Fruit fly (Drosophila melanogaster) S2 (cell line): ENCODE measurements around the gene CG17198.

Source experiments
- CG8478 ChIP-seq: fragments of >200 bp; optimal IDR thresholded peaks from 2 replicates; lab custom pipeline; 2018
- CTCF ChIP-seq, 2 experiments: fragments of >200 bp; optimal IDR thresholded peaks; 2 replicates each; lab custom pipeline; 2018

CG17198 gene

DNA sequence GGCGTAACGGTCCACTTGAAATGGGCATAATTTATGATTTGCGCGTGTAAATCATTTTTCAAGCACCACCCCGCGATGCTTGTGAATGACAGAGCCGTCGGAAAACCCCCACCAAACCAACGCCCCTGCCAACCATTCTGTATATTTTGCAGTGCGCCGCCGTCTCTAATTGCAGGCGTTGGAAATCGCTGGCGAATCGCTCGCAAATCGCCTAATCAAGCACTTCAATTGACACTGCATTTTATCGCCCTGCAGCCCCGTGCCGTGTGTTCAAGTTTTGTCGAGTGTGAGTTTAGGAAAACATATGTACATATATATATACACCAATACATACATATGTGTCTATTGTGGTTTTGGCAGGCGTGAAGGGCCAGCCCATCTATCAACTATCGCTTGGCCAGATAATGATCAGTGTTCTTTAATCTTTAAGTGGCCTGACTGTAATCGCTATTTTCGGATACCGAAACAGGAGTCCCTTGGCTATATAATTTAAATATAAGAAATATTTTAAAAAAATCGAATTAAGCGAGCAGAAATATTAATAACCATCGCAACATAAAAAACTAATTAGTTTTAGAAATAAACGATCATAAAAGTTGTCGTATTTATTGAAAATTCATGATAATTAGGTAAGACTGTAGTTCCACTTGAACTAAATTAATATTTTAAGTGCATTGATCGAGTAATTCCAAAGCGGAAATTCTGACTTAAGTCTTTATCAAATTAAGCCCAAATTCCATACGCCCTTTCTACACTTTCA is 13.0 kb downstream of the CG17198 start:
- TF ChIP-seq CTCF (optimal IDR thresholded peaks at IDR 0.05; lab: Kevin White, UChicago), result no peak
- no peak for TF ChIP-seq CG8478 (lab: Kevin White, UChicago)

DNA sequence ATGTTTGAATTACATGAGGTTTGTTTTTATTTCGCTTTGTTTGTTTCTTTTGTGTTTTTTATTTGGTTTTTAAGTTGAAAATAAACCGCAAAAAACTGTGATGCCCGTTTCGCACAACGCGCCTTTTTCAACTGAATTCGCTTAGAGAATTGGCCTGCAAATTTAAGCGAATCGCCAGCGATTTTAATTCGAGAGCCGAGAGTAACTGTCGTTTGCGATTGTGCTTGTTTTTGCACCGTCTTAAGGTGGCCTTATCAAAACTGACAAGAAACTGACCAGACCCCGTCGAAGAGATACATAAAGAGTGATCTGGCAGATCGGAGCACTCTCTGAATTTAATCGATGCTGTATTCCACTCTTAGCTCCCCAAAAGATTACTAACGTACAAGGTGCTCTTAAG is 15.0 kb downstream of the CG17198 start:
- no peak for TF ChIP-seq CG8478 (lab: Kevin White, UChicago)
- no peak for TF ChIP-seq CTCF (optimal IDR thresholded peaks at IDR 0.05; lab: Kevin White, UChicago)

DNA sequence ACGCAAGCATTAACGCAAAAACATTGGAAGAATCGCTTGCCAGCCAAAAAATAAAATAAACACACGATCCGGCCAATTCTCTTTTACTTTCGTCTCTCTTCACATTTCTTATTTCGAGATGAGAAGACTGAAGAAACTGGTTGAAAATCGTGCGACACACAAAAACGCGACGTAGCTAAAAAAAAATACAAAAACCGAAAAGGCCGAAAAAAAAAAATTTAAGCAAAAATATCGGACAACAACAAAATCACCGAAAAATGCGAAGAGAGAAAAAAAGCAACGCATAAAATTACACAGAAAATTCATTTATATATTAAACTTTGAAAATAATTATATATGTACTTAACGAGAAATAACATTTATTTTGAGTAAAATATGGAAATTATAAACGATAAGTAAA is 15.7 kb downstream of the CG17198 start:
- TF ChIP-seq CTCF (optimal IDR thresholded peaks at IDR 0.05; lab: Kevin White, UChicago), result no peak
- TF ChIP-seq CG8478 (lab: Kevin White, UChicago), result no peak

DNA sequence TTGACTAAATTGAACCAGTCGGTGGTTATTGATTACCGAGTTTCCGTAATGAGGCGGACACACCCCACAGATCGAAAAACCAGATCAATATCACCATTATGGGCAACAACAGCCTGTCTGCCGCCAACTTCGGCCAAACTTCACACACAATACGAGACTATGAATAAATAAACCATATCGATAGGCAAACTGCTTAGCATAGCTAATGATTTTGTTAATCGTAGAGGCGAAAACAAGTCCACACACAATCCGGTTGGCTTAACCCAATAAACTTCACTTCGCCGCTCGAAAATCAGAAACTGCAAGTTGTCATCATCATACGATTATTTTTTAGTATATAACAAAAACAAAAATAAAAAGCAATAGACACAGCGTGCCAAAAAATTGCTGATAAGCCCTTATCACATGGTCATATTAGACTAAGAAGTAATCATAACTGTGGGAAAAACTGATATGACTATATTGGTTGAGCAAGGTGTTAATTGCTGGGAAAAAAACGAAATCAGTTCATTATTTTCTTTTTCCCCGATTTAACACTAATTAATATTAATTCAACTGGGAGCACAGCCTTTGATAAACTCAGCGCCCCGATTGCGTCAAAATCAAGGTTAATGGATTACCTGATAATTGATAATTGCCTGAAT is 19.2 kb downstream of the CG17198 start:
- no peak for TF ChIP-seq CG8478 (lab: Kevin White, UChicago)

DNA sequence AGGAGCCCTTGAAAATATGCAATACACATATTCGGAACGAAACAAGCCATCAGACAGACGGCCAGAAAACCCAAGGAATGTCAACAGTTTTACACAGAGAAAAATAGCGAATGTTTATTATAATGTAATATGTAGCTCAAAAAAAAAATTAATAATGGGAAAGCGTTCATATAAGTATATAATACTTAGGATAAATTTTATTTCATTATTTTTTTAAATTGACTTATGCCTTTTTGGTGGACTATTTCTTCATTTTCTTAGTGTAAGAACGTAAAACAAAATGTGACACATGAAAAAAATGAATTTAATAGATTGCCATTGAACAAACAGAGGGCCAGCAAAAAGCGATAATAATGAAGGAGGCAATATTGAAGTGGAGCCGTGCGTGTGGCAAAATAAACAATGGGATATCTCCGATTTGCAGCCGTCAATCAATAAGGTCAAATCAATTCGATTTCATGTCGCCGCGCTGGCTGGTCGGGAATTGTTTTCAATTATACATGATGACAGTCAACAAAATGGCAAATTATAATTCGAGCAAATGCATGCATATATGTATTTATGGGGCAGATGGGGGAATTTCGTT is 20.2 kb downstream of the CG17198 start:
- TF ChIP-seq CTCF (optimal IDR thresholded peaks at IDR 0.05; lab: Kevin White, UChicago) (no peak), CG8478 (lab: Kevin White, UChicago) (no peak)

DNA sequence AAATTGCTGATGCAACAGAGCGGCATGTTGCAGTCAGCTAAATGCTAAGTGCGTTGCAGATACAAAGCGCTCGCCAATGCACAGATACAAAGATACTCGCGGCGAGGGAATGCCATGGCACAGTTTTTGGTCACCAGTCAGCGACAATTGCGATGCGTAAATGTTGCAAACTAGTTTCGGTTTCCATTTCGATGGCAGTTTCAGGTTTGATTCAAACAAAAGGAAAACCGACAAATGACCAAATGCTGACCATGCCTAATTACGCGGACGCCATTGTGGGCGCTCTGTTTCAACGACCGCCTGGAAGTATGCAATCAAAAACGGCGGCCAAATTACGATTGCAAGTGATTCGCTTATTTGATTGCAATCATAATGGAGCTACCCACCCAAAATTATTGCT is 21.4 kb downstream of the CG17198 start:
- TF ChIP-seq CTCF (optimal IDR thresholded peaks at IDR 0.05; lab: Kevin White, UChicago), result no peak

DNA sequence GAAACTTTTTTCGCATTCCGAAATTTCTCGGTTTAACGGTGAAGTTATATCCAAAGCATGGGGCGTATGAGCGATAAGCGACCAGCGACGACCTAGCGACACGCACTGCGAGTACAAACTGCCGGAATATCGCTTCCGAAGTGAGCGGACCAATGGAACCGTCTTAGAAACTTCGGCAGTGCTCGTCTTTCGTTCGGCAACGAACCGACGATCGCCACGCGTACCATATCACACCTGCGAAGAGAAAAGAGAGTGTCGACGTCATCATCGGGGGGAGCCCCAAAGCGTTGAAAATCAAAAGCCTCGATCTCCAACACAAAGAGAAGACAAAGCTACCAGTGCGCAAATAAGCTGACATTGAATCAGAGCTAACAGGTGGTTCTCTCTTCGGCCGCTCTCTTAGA is 34.8 kb downstream of the CG17198 start, which contains the start of gene LpR2:
TSS of gene LpR2 (minus strand) at position 118 of the 404 bp plus-strand sequence.
- TF ChIP-seq CTCF (optimal IDR thresholded peaks at IDR 0.05; lab: Kevin White, UChicago), result no peak
- no peak for TF ChIP-seq CG8478 (lab: Kevin White, UChicago)

DNA sequence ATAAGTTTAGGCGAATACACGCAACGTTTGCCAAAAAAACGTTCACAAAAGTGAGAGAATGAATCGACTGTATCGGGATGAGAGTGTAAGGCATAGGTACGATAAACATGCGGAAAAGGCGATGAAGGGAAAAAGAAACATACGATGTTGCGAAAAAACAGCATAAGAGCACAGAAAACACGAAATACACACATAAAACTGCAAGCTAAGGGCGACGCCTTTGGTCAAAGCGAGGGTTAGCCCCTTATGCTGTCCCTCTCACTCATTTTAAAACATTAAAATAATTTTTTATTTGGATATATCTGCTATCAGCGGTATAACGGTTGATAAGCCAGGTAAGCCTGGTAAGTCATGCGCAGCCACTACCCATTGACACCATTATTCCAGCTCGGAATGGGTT is 35.4 kb downstream of the CG17198 start:
- TF ChIP-seq CG8478 (lab: Kevin White, UChicago) (no peak), CTCF (optimal IDR thresholded peaks at IDR 0.05; lab: Kevin White, UChicago) (no peak)

DNA sequence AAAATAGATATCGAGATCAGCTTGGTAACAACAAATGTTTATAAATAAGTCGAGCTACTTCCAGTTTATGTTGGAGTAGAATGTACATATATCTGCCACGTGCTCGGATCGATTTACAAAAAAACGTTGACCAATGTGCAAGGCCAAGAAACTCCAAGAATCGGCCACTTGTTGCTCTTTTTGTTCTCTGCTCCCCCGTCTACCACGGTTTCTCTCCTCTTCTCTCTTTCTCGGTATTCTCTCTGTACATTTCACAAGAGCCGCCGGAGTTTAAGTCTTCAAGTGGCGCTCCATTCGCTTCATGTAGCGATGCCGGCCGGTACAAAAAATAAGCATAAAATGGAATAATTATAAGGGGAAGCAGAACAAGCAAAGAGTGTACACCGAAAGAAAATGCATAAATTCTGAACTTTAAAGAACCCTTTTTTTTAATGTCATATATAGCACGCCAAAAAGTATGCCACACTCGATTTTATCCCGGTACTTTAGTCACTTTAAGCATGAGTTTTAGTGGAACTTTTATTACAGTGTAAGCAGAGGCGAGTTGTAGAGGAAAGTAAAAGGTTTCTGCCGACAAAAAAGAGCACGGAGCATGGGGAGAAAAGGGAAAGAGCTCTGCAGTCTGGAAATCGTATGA is 37.3 kb downstream of the CG17198 start:
- TF ChIP-seq CG8478 (lab: Kevin White, UChicago) (no peak), CTCF (optimal IDR thresholded peaks at IDR 0.05; lab: Kevin White, UChicago) (no peak)

DNA sequence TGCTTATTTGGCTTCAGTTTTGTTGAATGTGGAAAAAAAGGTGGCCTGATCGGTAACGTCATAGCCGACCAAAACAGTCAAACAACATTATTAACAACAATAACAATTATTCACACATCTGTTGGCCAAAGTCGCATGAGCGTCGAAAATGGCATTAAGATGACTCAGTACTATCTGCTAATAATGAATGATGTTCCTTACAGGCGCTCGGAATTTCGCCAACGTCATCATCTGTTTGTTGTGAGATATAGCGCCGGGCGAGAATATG is 39.4 kb downstream of the CG17198 start:
- TF ChIP-seq CG8478 (lab: Kevin White, UChicago), result no peak
- no peak for TF ChIP-seq CTCF (optimal IDR thresholded peaks at IDR 0.05; lab: Kevin White, UChicago)

DNA sequence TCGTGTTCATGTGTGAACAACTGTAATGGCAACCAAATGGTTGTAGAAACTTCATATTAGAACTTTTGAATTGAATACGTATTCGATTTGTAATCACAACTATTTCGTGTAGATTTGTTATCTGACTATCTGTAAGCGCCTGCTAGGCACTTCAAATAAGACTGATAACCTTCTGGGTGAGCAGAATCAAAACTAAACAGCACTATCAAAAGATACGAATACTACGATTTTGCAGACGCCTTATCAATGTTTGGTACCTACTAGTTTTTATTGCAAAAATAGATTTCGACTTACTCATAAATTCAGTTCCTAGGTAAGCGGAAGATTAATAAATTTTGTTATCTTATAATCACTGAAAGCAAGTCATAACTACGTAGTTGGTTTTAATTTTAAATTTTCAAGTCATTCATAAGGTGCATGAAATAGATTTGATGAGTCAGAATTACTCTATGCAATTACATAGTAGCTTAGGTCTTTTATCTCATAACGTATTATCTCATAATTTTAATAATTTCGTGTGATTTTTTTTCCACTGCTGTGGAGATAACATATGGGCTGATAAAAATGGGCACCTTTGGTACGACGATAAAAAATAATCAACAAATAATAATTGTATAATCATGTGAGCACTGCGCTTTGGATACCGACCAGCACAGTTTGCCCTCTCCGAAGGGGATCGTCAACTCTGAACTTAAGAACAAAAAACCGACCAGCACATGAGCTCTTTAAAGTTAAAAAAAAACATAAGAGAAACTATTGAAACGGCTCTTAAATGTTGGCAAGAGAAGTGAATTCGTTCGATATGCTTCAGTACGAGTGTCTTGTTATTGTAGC is 40.0 kb downstream of the CG17198 start:
- TF ChIP-seq CTCF (optimal IDR thresholded peaks at IDR 0.05; lab: Kevin White, UChicago) (no peak), CG8478 (lab: Kevin White, UChicago) (no peak)

DNA sequence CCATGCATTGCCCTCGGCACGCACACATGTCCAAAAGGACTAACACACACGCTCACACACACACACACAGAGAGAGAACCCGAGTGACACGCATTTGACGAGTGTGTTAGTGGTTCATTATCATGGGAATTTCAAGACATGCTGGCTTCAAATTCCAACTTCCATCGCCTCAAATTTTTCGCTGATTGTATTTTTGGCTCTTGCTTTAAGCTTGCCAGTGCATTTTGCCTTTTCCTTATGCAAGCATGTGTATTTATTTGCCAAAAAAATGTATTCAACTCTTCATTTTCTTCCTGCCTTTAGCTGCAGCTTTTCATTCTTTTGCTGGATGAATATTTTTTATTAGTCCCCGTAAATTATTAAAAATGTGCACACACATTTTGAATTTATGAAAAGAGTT is 51.4 kb downstream of the CG17198 start:
- TF ChIP-seq CG8478 (lab: Kevin White, UChicago) (no peak), CTCF (optimal IDR thresholded peaks at IDR 0.05; lab: Kevin White, UChicago) (no peak)
